Worm (Caenorhabditis elegans) whole organism, L1 larva: ENCODE data around the gene ttn-1.

Experiments
- aha-1 ChIP-seq: fragments of 150-350 bp; optimal IDR thresholded peaks from 2 replicates; lab custom pipeline; 2014; ENCODE audit warnings: missing biosample characterization, missing genetic modification characterization
- alr-1 ChIP-seq: fragments of 200-800 bp; sonication (Bioruptor generic); optimal IDR thresholded peaks from 2 replicates; lab custom pipeline; 2018; ENCODE audit warnings: borderline replicate concordance, mild to moderate bottlenecking, missing genetic modification characterization, missing compliant biosample characterization
- aly-2 ChIP-seq: fragments of 150-350 bp; optimal IDR thresholded peaks from 2 replicates; lab custom pipeline; 2014; ENCODE audit warnings: missing biosample characterization, missing genetic modification characterization
- blmp-1 ChIP-seq: fragments of 150-350 bp; optimal IDR thresholded peaks from 2 replicates; lab custom pipeline; 2014; ENCODE audit warnings: missing biosample characterization, missing genetic modification characterization
- ceh-88 ChIP-seq: fragments of 200-800 bp; sonication (Bioruptor generic); IDR thresholded peaks from 2 replicates; pipeline ENCODE4 v1.3.6; 2022; ENCODE audit warnings: missing genetic modification characterization, missing compliant biosample characterization
- ces-1 ChIP-seq: fragments of 150-350 bp; optimal IDR thresholded peaks from 2 replicates; lab custom pipeline; 2014; ENCODE audit warnings: missing biosample characterization, missing genetic modification reagents, missing genetic modification characterization
- dpl-1 ChIP-seq, 3 experiments: fragments of 150-350 bp in 2 of 3; sonication (generic microtip) in 1 of 3; optimal IDR thresholded peaks; 2 replicates each; lab custom pipeline; 2014 to 2017; ENCODE audit warnings: missing biosample characterization in 3 of 3, missing genetic modification characterization in 3 of 3, missing genetic modification reagents in 3 of 3
- efl-3 ChIP-seq: fragments of 200-800 bp; sonication (Bioruptor generic); optimal IDR thresholded peaks from 2 replicates; lab custom pipeline; 2018; ENCODE audit warnings: mild to moderate bottlenecking, missing genetic modification characterization, missing compliant biosample characterization
- elt-2 ChIP-seq: sonication (generic microtip); optimal IDR thresholded peaks from 2 replicates; lab custom pipeline; 2016; ENCODE audit warnings: missing genetic modification characterization, mild to moderate bottlenecking, inconsistent platforms, missing compliant biosample characterization, missing genetic modification reagents
- elt-3 ChIP-seq, 6 experiments: fragments of 150-350 bp in 1 of 6; sonication (generic microtip); optimal IDR thresholded peaks; 2 replicates each; lab custom pipeline; 2017 to 2018; ENCODE audit warnings: missing biosample characterization in 6 of 6, missing genetic modification characterization in 6 of 6, inconsistent platforms in 1 of 6
- hlh-17 ChIP-seq: fragments of 200-800 bp; sonication (Bioruptor generic); optimal IDR thresholded peaks from 2 replicates; lab custom pipeline; 2018; ENCODE audit warnings: missing genetic modification characterization, mild to moderate bottlenecking, missing compliant biosample characterization, moderate library complexity, borderline replicate concordance
- hlh-4 ChIP-seq: sonication (generic microtip); optimal IDR thresholded peaks from 2 replicates; lab custom pipeline; 2016; ENCODE audit warnings: mild to moderate bottlenecking, missing genetic modification characterization, missing compliant biosample characterization
- hpl-2 ChIP-seq: fragments of 150-350 bp; optimal IDR thresholded peaks from 2 replicates; lab custom pipeline; 2014; ENCODE audit warnings: missing biosample characterization, missing genetic modification reagents, missing genetic modification characterization
- lin-13 ChIP-seq: fragments of 150-350 bp; optimal IDR thresholded peaks from 2 replicates; lab custom pipeline; 2014; ENCODE audit warnings: missing biosample characterization, missing genetic modification reagents, missing genetic modification characterization
- lin-14 ChIP-seq: fragments of 200-800 bp; sonication (Bioruptor generic); optimal IDR thresholded peaks from 2 replicates; lab custom pipeline; 2018; ENCODE audit warnings: mild to moderate bottlenecking, missing genetic modification characterization, moderate library complexity, missing compliant biosample characterization
- lin-35 ChIP-seq, 2 experiments: fragments of 150-350 bp; optimal IDR thresholded peaks; 2 replicates each; lab custom pipeline; 2014; ENCODE audit warnings: missing biosample characterization in 2 of 2, missing genetic modification characterization in 2 of 2, missing genetic modification reagents in 2 of 2
- lin-39 ChIP-seq: fragments of 150-350 bp; optimal IDR thresholded peaks from 2 replicates; lab custom pipeline; 2014; ENCODE audit warnings: missing biosample characterization, missing genetic modification reagents, missing genetic modification characterization
- lsy-2 ChIP-seq, 2 experiments: fragments of 150-350 bp; optimal IDR thresholded peaks; 2 replicates each; lab custom pipeline; 2014; ENCODE audit warnings: missing biosample characterization in 2 of 2, missing genetic modification characterization in 2 of 2
- mdl-1 ChIP-seq, 2 experiments: fragments of 150-350 bp; optimal IDR thresholded peaks; 2 replicates each; lab custom pipeline; 2014 to 2017; ENCODE audit warnings: missing biosample characterization in 2 of 2, missing genetic modification characterization in 2 of 2, inconsistent platforms in 1 of 2
- mef-2 ChIP-seq: fragments of 150-350 bp; optimal IDR thresholded peaks from 2 replicates; lab custom pipeline; 2014; ENCODE audit warnings: missing biosample characterization, missing genetic modification characterization
- nhr-11 ChIP-seq: fragments of 150-350 bp; optimal IDR thresholded peaks from 2 replicates; lab custom pipeline; 2014; ENCODE audit warnings: missing biosample characterization, missing genetic modification characterization
- nhr-12 ChIP-seq: sonication (generic microtip); optimal IDR thresholded peaks from 2 replicates; lab custom pipeline; 2017; ENCODE audit warnings: missing biosample characterization, missing genetic modification characterization
- nhr-19 ChIP-seq: fragments of 200-800 bp; sonication (Bioruptor generic); conservative IDR thresholded peaks from 2 replicates; pipeline ENCODE4 v1.3.6; 2022; ENCODE audit warnings: missing genetic modification characterization, missing compliant biosample characterization
- nhr-20 ChIP-seq: sonication (generic microtip); optimal IDR thresholded peaks from 2 replicates; lab custom pipeline; 2016; ENCODE audit warnings: mild to moderate bottlenecking, missing genetic modification characterization, missing compliant biosample characterization
- nhr-28 ChIP-seq: fragments of 150-350 bp; optimal IDR thresholded peaks from 2 replicates; lab custom pipeline; 2014; ENCODE audit warnings: missing biosample characterization, missing genetic modification characterization
- nhr-71 ChIP-seq: sonication (generic microtip); optimal IDR thresholded peaks from 2 replicates; lab custom pipeline; 2016; ENCODE audit warnings: mild to moderate bottlenecking, missing genetic modification characterization, moderate library complexity, missing compliant biosample characterization
- nhr-77 ChIP-seq: fragments of 150-350 bp; optimal IDR thresholded peaks from 2 replicates; lab custom pipeline; 2014; ENCODE audit warnings: missing biosample characterization, missing genetic modification characterization
- nhr-84 ChIP-seq: sonication (generic microtip); optimal IDR thresholded peaks from 2 replicates; lab custom pipeline; 2017; ENCODE audit warnings: missing biosample characterization, missing genetic modification characterization
- nhr-85 ChIP-seq: sonication (generic microtip); peaks from one replicate; lab custom pipeline; 2016; ENCODE audit warnings: missing genetic modification characterization, inconsistent platforms, missing compliant biosample characterization
- nhr-90 ChIP-seq: sonication (generic microtip); optimal IDR thresholded peaks from 2 replicates; lab custom pipeline; 2016; ENCODE audit warnings: mild to moderate bottlenecking, missing genetic modification characterization, missing compliant biosample characterization; ENCODE audit not compliant: poor library complexity
- pag-3 ChIP-seq: sonication (generic microtip); optimal IDR thresholded peaks from 2 replicates; lab custom pipeline; 2017; ENCODE audit warnings: missing genetic modification characterization, mild to moderate bottlenecking, missing compliant biosample characterization, antibody characterized with exemption, borderline replicate concordance; ENCODE audit not compliant: insufficient read depth
- pax-3 ChIP-seq: fragments of 200-800 bp; sonication (Bioruptor generic); optimal IDR thresholded peaks from 2 replicates; lab custom pipeline; 2018; ENCODE audit warnings: mild to moderate bottlenecking, missing genetic modification characterization, moderate library complexity, missing compliant biosample characterization
- rnt-1 ChIP-seq: sonication (generic microtip); optimal IDR thresholded peaks from 2 replicates; lab custom pipeline; 2016; ENCODE audit warnings: mild to moderate bottlenecking, missing genetic modification characterization, moderate library complexity, missing compliant biosample characterization
- snpc-4 ChIP-seq: fragments of 150-350 bp; optimal IDR thresholded peaks from 2 replicates; lab custom pipeline; 2014; ENCODE audit warnings: missing biosample characterization, missing genetic modification characterization
- snu-23 ChIP-seq: sonication (generic microtip); optimal IDR thresholded peaks from 2 replicates; lab custom pipeline; 2016; ENCODE audit warnings: missing genetic modification characterization, missing compliant biosample characterization
- sptf-1 ChIP-seq: fragments of 150-350 bp; optimal IDR thresholded peaks from 2 replicates; lab custom pipeline; 2014; ENCODE audit warnings: missing biosample characterization, missing genetic modification characterization
- tlp-1 ChIP-seq: fragments of 150-350 bp; optimal IDR thresholded peaks from 2 replicates; lab custom pipeline; 2014; ENCODE audit warnings: missing biosample characterization, missing genetic modification characterization
- unc-130 ChIP-seq: fragments of 150-350 bp; optimal IDR thresholded peaks from 2 replicates; lab custom pipeline; 2017; ENCODE audit warnings: missing biosample characterization, missing genetic modification characterization, inconsistent platforms
- unc-98 ChIP-seq: fragments of 200-800 bp; sonication (Bioruptor generic); IDR thresholded peaks from 2 replicates; pipeline ENCODE4 v1.3.6; 2022; ENCODE audit warnings: missing genetic modification characterization, missing compliant biosample characterization
- zag-1 ChIP-seq: fragments of 150-350 bp; optimal IDR thresholded peaks from 2 replicates; lab custom pipeline; 2014; ENCODE audit warnings: missing biosample characterization, missing genetic modification characterization
- zip-4 ChIP-seq: fragments of 200-800 bp; sonication (Bioruptor generic); optimal IDR thresholded peaks from 2 replicates; lab custom pipeline; 2018; ENCODE audit warnings: mild to moderate bottlenecking, missing genetic modification characterization, moderate library complexity, missing compliant biosample characterization

ttn-1 gene

DNA sequence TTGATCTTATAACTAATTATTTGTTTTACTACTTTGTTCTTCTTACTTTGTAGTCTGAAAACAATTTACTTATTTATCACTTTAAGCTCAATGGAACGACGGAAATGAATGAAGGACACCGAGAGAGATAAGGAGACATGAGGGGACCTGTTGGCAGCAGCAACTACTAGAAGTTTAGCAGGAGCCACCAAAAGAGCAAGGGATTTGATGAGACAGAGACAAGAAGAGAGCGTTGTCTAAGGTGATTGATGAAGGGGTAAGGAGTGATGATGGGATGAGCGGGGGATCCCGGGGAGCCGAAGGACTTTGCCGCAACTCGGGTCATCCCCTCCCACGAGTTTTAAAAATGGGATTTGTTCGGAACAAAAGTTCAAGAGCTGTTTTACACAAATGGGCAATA is at the start of gene ttn-1:
Gene ttn-1 (minus strand): TSS at position 60 of the 400 bp plus-strand sequence.
- TF ChIP-seq snpc-4 (tag; lab: Kevin White, UChicago) (no peak), ceh-88 (GFP tag; lab: Robert Waterston, UW) (no peak), lin-14 (GFP tag; lab: Kevin White, UChicago) (peak; percentile 68), nhr-71 (peak; percentile 33), lin-39 (tag; lab: Kevin White, UChicago) (no peak), snu-23 (peak; percentile 7), unc-130 (tag; lab: Kevin White, UChicago) (peak; percentile 23), rnt-1 (peak; percentile 52)
- TF ChIP-seq, all 84 proteins: peak for 5

DNA sequence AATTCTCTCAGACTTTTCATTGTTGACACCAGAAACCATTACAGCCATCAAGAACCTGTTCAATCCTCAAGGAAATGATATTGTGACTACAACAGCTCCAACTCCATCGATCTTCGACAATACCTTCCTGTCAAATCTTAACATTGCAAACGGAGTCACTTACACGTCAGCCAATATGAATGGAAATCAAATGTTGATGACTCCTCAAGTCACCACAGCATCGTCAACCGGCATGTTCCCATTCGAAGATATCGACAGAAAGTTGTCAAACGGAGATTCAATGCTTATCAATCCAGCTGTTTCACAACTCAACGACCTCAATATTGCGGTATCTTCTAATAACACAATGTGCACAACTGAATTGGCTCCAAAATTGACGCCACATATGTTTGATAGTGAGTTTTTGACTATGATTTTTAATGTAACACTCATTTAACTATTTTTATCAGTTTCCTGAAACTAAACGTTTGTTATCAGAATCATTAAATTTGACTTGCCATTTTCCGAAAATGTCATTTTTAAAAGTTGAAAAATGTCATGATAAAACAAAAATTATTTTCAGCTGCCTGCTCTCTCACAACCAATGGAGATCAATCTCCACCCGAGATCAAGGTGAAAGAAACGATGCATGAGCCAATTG is 48.6 kb upstream of the ttn-1 start:
- TF ChIP-seq pax-3 (tag; lab: Kevin White, UChicago) (no peak), elt-2 (tag; lab: Kevin White, UChicago) (peak; percentile 66)
- TF ChIP-seq, all 84 proteins: peak for 1

DNA sequence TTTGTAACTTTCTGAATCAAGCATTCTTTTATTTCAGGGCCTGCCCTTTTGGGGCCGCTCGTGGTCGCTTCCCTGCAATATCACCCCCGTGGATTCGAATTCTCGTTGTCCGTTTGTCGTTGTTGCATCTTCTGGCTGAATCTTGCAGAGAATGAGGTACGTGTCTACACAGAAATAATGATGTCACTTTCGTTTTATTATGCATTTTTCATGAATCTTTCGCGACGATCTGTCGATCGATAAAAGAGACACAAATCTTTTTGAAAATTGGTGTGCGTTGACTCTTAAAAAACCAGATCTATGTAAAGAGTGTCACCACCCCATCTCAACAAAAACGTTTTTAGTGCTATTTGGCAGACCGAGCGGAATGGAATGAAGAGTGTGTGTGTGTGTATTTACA is 46.7 kb upstream of the ttn-1 start:
- TF ChIP-seq lin-35 (GFP tag; optimal IDR thresholded peaks at IDR 0.05; lab: Kevin White, UChicago) (no peak), nhr-28 (no peak), blmp-1 (tag; lab: Kevin White, UChicago) (peak; percentile 25), nhr-12 (tag; lab: Kevin White, UChicago) (no peak), lin-14 (GFP tag; lab: Kevin White, UChicago) (peak; percentile 17), nhr-85 (peak; percentile 71), sptf-1 (tag; lab: Kevin White, UChicago) (no peak), hlh-17 (GFP tag; lab: Kevin White, UChicago) (no peak), tlp-1 (no peak), aly-2 (tag; lab: Kevin White, UChicago) (no peak), snu-23 (no peak), aha-1 (no peak), ces-1 (GFP tag; lab: Kevin White, UChicago) (no peak), efl-3 (GFP tag; lab: Kevin White, UChicago) (no peak), snpc-4 (tag; lab: Kevin White, UChicago) (no peak), zip-4 (GFP tag; lab: Kevin White, UChicago) (no peak), unc-98 (GFP tag; lab: Robert Waterston, UW) (no peak), alr-1 (no peak)

ce11 chrV:6248714-6249113 is 46.3 kb upstream of the ttn-1 start:
- peak; percentile 56 for TF ChIP-seq nhr-20
- TF ChIP-seq nhr-90 (tag; lab: Kevin White, UChicago) = peak; percentile 39
- no peak for TF ChIP-seq tlp-1
- no peak for TF ChIP-seq nhr-77 (tag; lab: Kevin White, UChicago)
- TF ChIP-seq nhr-85 = peak; percentile 78
- no peak for TF ChIP-seq hlh-17 (GFP tag; lab: Kevin White, UChicago)
- no peak for TF ChIP-seq nhr-11 (tag; lab: Kevin White, UChicago)
- no peak for TF ChIP-seq lin-13
- no peak for TF ChIP-seq mef-2
- TF ChIP-seq elt-3 (tag; optimal IDR thresholded peaks at IDR 0.05; lab: Kevin White, UChicago) = peak in 2 of 6 experiments; percentile 13 to 41
- TF ChIP-seq nhr-19 (GFP tag; lab: Robert Waterston, UW) = peak; percentile 37
- TF ChIP-seq nhr-84 = no peak
- TF ChIP-seq dpl-1 (GFP tag; optimal IDR thresholded peaks at IDR 0.05; lab: Kevin White, UChicago) = peak in 1 of 3 experiments; percentile 4
- peak in 1 of 2 experiments; percentile 2 for TF ChIP-seq mdl-1 (tag; optimal IDR thresholded peaks at IDR 0.05; lab: Kevin White, UChicago)
- peak; percentile 48 for TF ChIP-seq lin-14 (GFP tag; lab: Kevin White, UChicago)
- peak; percentile 16 to 60 for TF ChIP-seq lsy-2 (tag; optimal IDR thresholded peaks at IDR 0.05; lab: Kevin White, UChicago)
- TF ChIP-seq snu-23 = peak; percentile 39
- TF ChIP-seq blmp-1 (tag; lab: Kevin White, UChicago) = peak; percentile 56
- TF ChIP-seq nhr-71 = peak; percentile 54
- TF ChIP-seq nhr-12 (tag; lab: Kevin White, UChicago) = no peak
- TF ChIP-seq pag-3 (tag; lab: Kevin White, UChicago) = no peak
- TF ChIP-seq hpl-2 (GFP tag; lab: Kevin White, UChicago) = no peak
- TF ChIP-seq zag-1 (tag; lab: Kevin White, UChicago) = no peak
- TF ChIP-seq unc-130 (tag; lab: Kevin White, UChicago) = peak; percentile 2
- no peak for TF ChIP-seq hlh-4 (tag; lab: Kevin White, UChicago)
- peak; percentile 79 for TF ChIP-seq elt-2 (tag; lab: Kevin White, UChicago)
- TF ChIP-seq lin-35 (GFP tag; optimal IDR thresholded peaks at IDR 0.05; lab: Kevin White, UChicago) = peak in 1 of 2 experiments; percentile 44
- no peak for TF ChIP-seq unc-98 (GFP tag; lab: Robert Waterston, UW)
